Worm (Caenorhabditis elegans): ENCODE results near the gene F44E5.4.

DNA sequence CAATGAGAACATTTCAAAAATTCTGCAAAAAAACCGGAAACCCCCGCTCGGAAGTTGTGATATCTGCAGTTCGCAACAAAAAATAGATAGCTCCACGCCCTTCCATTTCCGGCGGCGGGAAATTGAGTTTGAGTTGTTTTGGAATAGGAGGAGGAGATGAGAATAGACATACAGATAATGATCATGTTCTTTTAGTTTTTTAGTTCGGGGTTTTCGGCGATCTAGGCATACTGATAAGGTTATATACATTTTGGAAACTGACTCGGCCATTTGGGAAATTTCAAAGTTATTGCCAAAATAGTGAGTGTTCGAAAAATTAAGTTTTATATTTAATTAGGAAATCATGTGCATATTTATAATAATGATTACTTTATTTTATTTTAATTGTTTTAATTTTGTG is 25.3 kb downstream of the F44E5.4 start:
- TF ChIP-seq him-1 (tag; optimal IDR thresholded peaks at IDR 0.05): no peak
- TF ChIP-seq W03F9.2 (tag; optimal IDR thresholded peaks at IDR 0.05): no peak

All from whole organism, L4/young adult.